Worm (Caenorhabditis elegans) whole organism, late embryonic: ENCODE measurements around the gene T25B9.4.

Experiments used
- C08G9.2 ChIP-seq: sonication (generic microtip); optimal IDR thresholded peaks from 2 replicates; lab custom pipeline; 2016; ENCODE audit warnings: mild to moderate bottlenecking, missing genetic modification characterization, moderate library complexity, missing compliant biosample characterization
- F13H6.1 ChIP-seq: sonication (generic microtip); optimal IDR thresholded peaks from 2 replicates; lab custom pipeline; 2016; ENCODE audit warnings: missing genetic modification characterization, missing compliant biosample characterization
- K02D7.2 ChIP-seq: sonication (generic microtip); optimal IDR thresholded peaks from 2 replicates; lab custom pipeline; 2017; ENCODE audit warnings: mild to moderate bottlenecking, missing genetic modification characterization, missing compliant biosample characterization
- ceh-14 ChIP-seq: sonication (generic microtip); optimal IDR thresholded peaks from 2 replicates; lab custom pipeline; 2016; ENCODE audit warnings: missing genotype, missing genetic modification characterization, missing compliant biosample characterization
- ceh-18 ChIP-seq: sonication (generic microtip); optimal IDR thresholded peaks from 2 replicates; lab custom pipeline; 2016; ENCODE audit warnings: missing genetic modification characterization, missing compliant biosample characterization
- ceh-22 ChIP-seq: sonication (generic microtip); optimal IDR thresholded peaks from 2 replicates; lab custom pipeline; 2017; ENCODE audit warnings: missing biosample characterization, missing genetic modification characterization
- ceh-24 ChIP-seq: sonication (generic microtip); optimal IDR thresholded peaks from 2 replicates; lab custom pipeline; 2016; ENCODE audit warnings: mild to moderate bottlenecking, missing genetic modification characterization, missing compliant biosample characterization
- ceh-30 ChIP-seq: fragments of 150-350 bp; optimal IDR thresholded peaks from 2 replicates; lab custom pipeline; 2014; ENCODE audit warnings: missing biosample characterization, missing genetic modification characterization
- ceh-48 ChIP-seq: sonication (generic microtip); optimal IDR thresholded peaks from 2 replicates; lab custom pipeline; 2016; ENCODE audit warnings: missing genetic modification characterization, inconsistent platforms, missing compliant biosample characterization
- ceh-6 ChIP-seq: fragments of 200-800 bp; sonication (Bioruptor generic); optimal IDR thresholded peaks from 2 replicates; lab custom pipeline; 2018; ENCODE audit warnings: mild to moderate bottlenecking, missing genetic modification characterization, missing compliant biosample characterization
- che-1 ChIP-seq: sonication (generic microtip); optimal IDR thresholded peaks from 2 replicates; lab custom pipeline; 2016; ENCODE audit warnings: mild to moderate bottlenecking, missing genetic modification characterization, missing compliant biosample characterization
- dmd-4 ChIP-seq: sonication (generic microtip); optimal IDR thresholded peaks from 2 replicates; lab custom pipeline; 2016; ENCODE audit warnings: borderline replicate concordance, missing genetic modification characterization, missing compliant biosample characterization
- elt-2 ChIP-seq: sonication (generic microtip); optimal IDR thresholded peaks from 2 replicates; lab custom pipeline; 2016; ENCODE audit warnings: missing genetic modification reagents, missing genetic modification characterization, missing compliant biosample characterization
- elt-4 ChIP-seq: sonication (generic microtip); optimal IDR thresholded peaks from 2 replicates; lab custom pipeline; 2016; ENCODE audit warnings: missing genetic modification characterization, missing compliant biosample characterization
- ets-4 ChIP-seq: sonication (generic microtip); optimal IDR thresholded peaks from 2 replicates; lab custom pipeline; 2016; ENCODE audit warnings: missing genetic modification characterization, missing compliant biosample characterization
- fax-1 ChIP-seq: sonication (generic microtip); optimal IDR thresholded peaks from 2 replicates; lab custom pipeline; 2016; ENCODE audit warnings: missing genotype, missing genetic modification characterization, missing compliant biosample characterization
- fkh-10 ChIP-seq: fragments of 150-350 bp; optimal IDR thresholded peaks from 2 replicates; lab custom pipeline; 2014; ENCODE audit warnings: missing biosample characterization, missing genetic modification reagents, missing genetic modification characterization
- fkh-6 ChIP-seq: sonication (generic microtip); optimal IDR thresholded peaks from 2 replicates; lab custom pipeline; 2016; ENCODE audit warnings: missing genetic modification characterization, missing compliant biosample characterization
- hlh-15 ChIP-seq: sonication (generic microtip); optimal IDR thresholded peaks from 2 replicates; lab custom pipeline; 2016; ENCODE audit warnings: missing genetic modification characterization, missing compliant biosample characterization
- hlh-6 ChIP-seq: sonication (generic microtip); optimal IDR thresholded peaks from 2 replicates; lab custom pipeline; 2016; ENCODE audit warnings: missing genotype, missing genetic modification characterization, missing compliant biosample characterization
- hlh-8 ChIP-seq: sonication (generic microtip); optimal IDR thresholded peaks from 2 replicates; lab custom pipeline; 2016; ENCODE audit warnings: missing genotype, missing genetic modification characterization, missing compliant biosample characterization
- lin-11 ChIP-seq: fragments of 200-800 bp; sonication (Bioruptor generic); optimal IDR thresholded peaks from 2 replicates; lab custom pipeline; 2018; ENCODE audit warnings: mild to moderate bottlenecking, missing genetic modification characterization, missing compliant biosample characterization
- madf-2 ChIP-seq: sonication (generic microtip); optimal IDR thresholded peaks from 2 replicates; lab custom pipeline; 2017; ENCODE audit warnings: missing genetic modification characterization, missing compliant biosample characterization
- mec-3 ChIP-seq: sonication (generic microtip); optimal IDR thresholded peaks from 2 replicates; lab custom pipeline; 2016; ENCODE audit warnings: borderline replicate concordance, missing genetic modification characterization, missing compliant biosample characterization
- nhr-11 ChIP-seq: fragments of 150-350 bp; optimal IDR thresholded peaks from 2 replicates; lab custom pipeline; 2014; ENCODE audit warnings: missing biosample characterization, missing genetic modification characterization
- nhr-232 ChIP-seq: sonication (generic microtip); optimal IDR thresholded peaks from 2 replicates; lab custom pipeline; 2016; ENCODE audit warnings: missing genetic modification characterization, missing compliant biosample characterization
- npax-4 ChIP-seq: sonication (generic microtip); optimal IDR thresholded peaks from 2 replicates; lab custom pipeline; 2016; ENCODE audit warnings: missing genetic modification characterization, missing compliant biosample characterization
- odd-2 ChIP-seq: sonication (generic microtip); optimal IDR thresholded peaks from 2 replicates; lab custom pipeline; 2017; ENCODE audit warnings: antibody characterized with exemption, mild to moderate bottlenecking, missing genetic modification characterization, missing compliant biosample characterization
- pat-9 ChIP-seq: fragments of 200-800 bp; sonication (Bioruptor generic); optimal IDR thresholded peaks from 2 replicates; lab custom pipeline; 2018; ENCODE audit warnings: mild to moderate bottlenecking, missing genetic modification characterization, moderate library complexity, missing compliant biosample characterization
- pax-1 ChIP-seq: fragments of 150-350 bp; optimal IDR thresholded peaks from 2 replicates; lab custom pipeline; 2014; ENCODE audit warnings: missing biosample characterization, missing genetic modification characterization
- pha-4 ChIP-seq: fragments of 150-350 bp; optimal IDR thresholded peaks from 2 replicates; lab custom pipeline; 2018; ENCODE audit warnings: missing biosample characterization, missing genetic modification reagents, missing genetic modification characterization
- pros-1 ChIP-seq: fragments of 150-350 bp; optimal IDR thresholded peaks from 2 replicates; lab custom pipeline; 2014; ENCODE audit warnings: missing biosample characterization, missing genetic modification reagents, missing genetic modification characterization
- ref-2 ChIP-seq: sonication (generic microtip); optimal IDR thresholded peaks from 2 replicates; lab custom pipeline; 2016; ENCODE audit warnings: missing genetic modification characterization, missing compliant biosample characterization
- sox-4 ChIP-seq: sonication (generic microtip); optimal IDR thresholded peaks from 2 replicates; lab custom pipeline; 2017; ENCODE audit warnings: mild to moderate bottlenecking, missing genetic modification characterization, inconsistent platforms, missing compliant biosample characterization
- tbx-7 ChIP-seq: sonication (generic microtip); optimal IDR thresholded peaks from 2 replicates; lab custom pipeline; 2016; ENCODE audit warnings: missing genotype, missing genetic modification characterization, missing compliant biosample characterization
- unc-3 ChIP-seq, 2 experiments: fragments of 200-800 bp in 1 of 2; sonication (Bioruptor generic) in 1 of 2; sonication (generic microtip) in 1 of 2; conservative IDR thresholded peaks in 1 of 2; optimal IDR thresholded peaks in 1 of 2; 2 replicates each; pipeline versions ENCODE4 v1.3.6 to Lab custom; 2016 to 2022; ENCODE audit warnings: missing compliant biosample characterization in 2 of 2, missing genetic modification characterization in 2 of 2, missing genetic modification reagents in 1 of 2
- unc-55 ChIP-seq: sonication (generic microtip); optimal IDR thresholded peaks from 2 replicates; lab custom pipeline; 2017; ENCODE audit warnings: missing biosample characterization, missing genetic modification reagents, missing genetic modification characterization
- zip-5 ChIP-seq: sonication (generic microtip); optimal IDR thresholded peaks from 2 replicates; lab custom pipeline; 2016; ENCODE audit warnings: missing genetic modification characterization, missing compliant biosample characterization

T25B9.4 gene

DNA sequence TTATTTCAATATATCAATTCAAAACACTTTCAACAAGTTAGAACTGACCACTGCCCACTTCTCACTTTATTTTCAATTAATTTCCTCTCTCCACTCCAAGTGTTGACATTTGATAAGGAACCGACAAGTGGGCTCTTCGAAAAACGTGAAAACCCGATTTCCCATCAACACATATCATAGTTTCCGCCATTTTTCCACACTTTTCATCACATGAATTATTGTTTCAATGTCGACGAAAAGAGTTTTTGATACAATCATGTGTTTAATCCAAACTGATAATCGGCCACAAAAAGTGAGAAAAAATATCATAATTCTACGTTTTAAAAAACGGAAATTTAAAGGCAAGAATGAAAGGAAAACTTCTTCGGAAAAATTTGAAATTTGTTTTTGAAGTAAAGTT, 38.2 kb upstream of the T25B9.4 start:
- no peak for TF ChIP-seq F13H6.1 (tag; lab: Kevin White, UChicago)
- TF ChIP-seq ceh-22 (tag; lab: Kevin White, UChicago), result no peak
- no peak for TF ChIP-seq pros-1 (tag; lab: Kevin White, UChicago)
- TF ChIP-seq ets-4 (tag; lab: Kevin White, UChicago), result no peak
- TF ChIP-seq fax-1 (tag; lab: Kevin White, UChicago), result no peak
- TF ChIP-seq nhr-11 (tag; lab: Kevin White, UChicago), result no peak
- TF ChIP-seq mec-3 (tag; lab: Kevin White, UChicago), result no peak
- no peak for TF ChIP-seq hlh-15
- TF ChIP-seq ceh-30 (tag; lab: Kevin White, UChicago), result no peak

- TF ChIP-seq hlh-6 (tag; lab: Kevin White, UChicago) (no peak), zip-5 (no peak), fkh-6 (no peak), unc-3 (GFP tag; conservative IDR thresholded peaks at IDR 0.05; lab: Robert Waterston, UW) (no peak), unc-3 (tag; optimal IDR thresholded peaks at IDR 0.05; lab: Kevin White, UChicago) (no peak), elt-4 (tag; lab: Kevin White, UChicago) (no peak), fkh-10 (GFP tag; lab: Kevin White, UChicago) (no peak), ceh-24 (no peak), che-1 (tag; lab: Kevin White, UChicago) (no peak)
- TF ChIP-seq, all 69 proteins: peak for 0
Measured at ce11 chrIV:10790353-10790752, 32.8 kb upstream of the T25B9.4 start, which contains the start of gene pept-2. Gene pept-2 (plus strand): TSS chrIV:10790653.

DNA sequence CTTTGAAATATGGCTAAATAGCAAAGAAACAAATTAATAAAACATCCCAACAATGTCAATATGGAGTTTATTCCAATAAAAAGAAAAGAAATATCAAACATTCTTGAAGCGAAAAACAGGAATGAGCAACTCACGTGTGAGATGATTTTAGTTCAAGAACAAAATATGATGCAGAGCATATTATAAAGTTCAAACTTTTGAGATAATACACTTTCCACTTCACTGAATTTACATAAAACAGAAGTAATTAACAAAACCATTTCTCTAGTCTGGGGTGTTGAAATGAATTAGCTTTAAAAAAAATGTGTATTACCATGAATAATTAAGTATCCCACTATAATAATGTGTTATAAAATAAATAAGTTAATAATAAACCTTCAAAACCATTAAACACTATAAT, 29.2 kb upstream of the T25B9.4 start, which contains the start of gene srd-7:
Gene srd-7, minus strand, starts transcription at position 101 of the 400 bp plus-strand sequence.
- TF ChIP-seq hlh-6 (tag; lab: Kevin White, UChicago), result no peak
- no peak for TF ChIP-seq pat-9
- no peak for TF ChIP-seq pax-1 (tag; lab: Kevin White, UChicago)
- TF ChIP-seq K02D7.2 (tag; lab: Kevin White, UChicago), result no peak
- TF ChIP-seq ref-2, result no peak
- TF ChIP-seq hlh-8, result no peak
- TF ChIP-seq ceh-14 (tag; lab: Kevin White, UChicago), result no peak
- TF ChIP-seq npax-4 (tag; lab: Kevin White, UChicago), result no peak
- no peak for TF ChIP-seq nhr-11 (tag; lab: Kevin White, UChicago)
- no peak for TF ChIP-seq madf-2 (tag; lab: Kevin White, UChicago)
- TF ChIP-seq pha-4 (tag; lab: Kevin White, UChicago), result no peak
- TF ChIP-seq ceh-48 (tag; lab: Kevin White, UChicago), result no peak
- TF ChIP-seq ets-4 (tag; lab: Kevin White, UChicago), result no peak
- TF ChIP-seq odd-2 (tag; lab: Kevin White, UChicago), result no peak
- no peak for TF ChIP-seq unc-55 (GFP tag; lab: Kevin White, UChicago)
- TF ChIP-seq ceh-6 (GFP tag; lab: Kevin White, UChicago), result no peak
- TF ChIP-seq mec-3 (tag; lab: Kevin White, UChicago), result no peak

DNA sequence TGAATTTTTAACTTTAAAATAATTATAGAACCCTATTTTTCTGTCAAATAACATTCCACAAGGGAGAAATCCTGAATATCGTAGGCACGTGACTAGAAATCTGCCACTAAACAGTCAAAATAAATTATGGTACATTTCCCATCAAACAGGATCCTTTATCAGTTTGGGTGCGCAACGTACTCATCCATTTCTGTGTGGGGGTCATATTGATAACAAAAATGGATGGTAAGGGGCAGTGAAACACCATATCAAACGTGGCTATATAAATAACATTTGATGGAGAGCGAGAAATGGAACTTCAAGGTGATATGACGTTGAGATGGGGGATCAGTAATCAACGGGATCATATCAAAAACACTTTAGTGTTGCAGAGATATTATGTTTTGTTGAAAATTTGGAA, 26.6 kb upstream of the T25B9.4 start:
- TF ChIP-seq C08G9.2, result no peak
- no peak for TF ChIP-seq sox-4 (tag; lab: Kevin White, UChicago)
- peak; percentile 84 for TF ChIP-seq elt-2 (tag; lab: Kevin White, UChicago)
- no peak for TF ChIP-seq ceh-18 (tag; lab: Kevin White, UChicago)

ce11 chrIV:10782014-10782413, 24.5 kb upstream of the T25B9.4 start:
- TF ChIP-seq pax-1 (tag; lab: Kevin White, UChicago) (no peak), nhr-232 (tag; lab: Kevin White, UChicago) (no peak), tbx-7 (no peak), fkh-10 (GFP tag; lab: Kevin White, UChicago) (no peak), dmd-4 (tag; lab: Kevin White, UChicago) (no peak), ceh-30 (tag; lab: Kevin White, UChicago) (no peak), mec-3 (tag; lab: Kevin White, UChicago) (no peak), madf-2 (tag; lab: Kevin White, UChicago) (no peak), lin-11 (tag; lab: Kevin White, UChicago) (no peak), elt-2 (tag; lab: Kevin White, UChicago) (no peak), F13H6.1 (tag; lab: Kevin White, UChicago) (no peak), pros-1 (tag; lab: Kevin White, UChicago) (no peak), fkh-6 (no peak)
